Fruit fly (Drosophila melanogaster): ENCODE data around the gene CG31643.

Gene CG31643

DNA sequence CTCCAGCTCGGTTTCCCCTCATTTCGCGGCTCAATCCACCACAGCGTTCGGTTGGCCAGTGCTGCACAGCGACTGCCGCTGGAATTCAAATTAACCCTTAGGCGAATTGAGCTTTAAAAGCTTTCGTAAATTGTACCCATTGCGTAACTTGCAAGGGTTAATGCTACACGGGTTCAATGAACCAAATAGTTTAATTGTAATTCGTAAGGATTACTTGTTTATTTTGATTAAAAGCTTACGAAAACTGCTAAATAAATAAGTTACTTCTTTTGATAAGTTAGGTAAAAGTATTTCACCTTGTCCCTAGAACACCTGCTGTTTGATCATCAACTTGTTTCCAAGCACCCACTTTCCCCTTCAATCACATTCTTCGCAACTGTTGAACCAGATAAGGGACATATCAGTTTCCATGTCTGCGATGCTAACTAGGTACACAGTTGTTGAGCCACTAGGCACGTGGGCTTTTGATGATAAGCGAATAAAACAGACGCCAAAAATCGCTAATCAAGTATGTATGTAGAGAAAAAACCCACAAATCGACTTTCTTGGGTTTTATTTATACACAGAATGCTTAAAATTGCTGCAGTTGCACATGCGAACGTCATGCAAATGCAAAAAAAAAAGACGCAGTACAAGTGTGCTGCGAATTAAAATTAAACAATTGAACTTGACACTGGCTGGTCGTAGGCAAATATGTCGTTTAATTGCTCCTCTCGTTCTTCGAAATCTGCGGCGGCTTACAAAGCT is 8.2 kb downstream of the CG31643 start, which contains the start of gene Pfas (continued):
- no peak for TF ChIP-seq CG8290 (GFP tag; optimal IDR thresholded peaks at IDR 0.05)
- TF ChIP-seq CG8290 (tag; optimal IDR thresholded peaks at IDR 0.05): peak in 1 of 2 experiments; percentile 89
- TF ChIP-seq CG13624 (GFP tag; optimal IDR thresholded peaks at IDR 0.05): peak; percentile 69
- peak; percentile 48 for TF ChIP-seq Dad (GFP tag; optimal IDR thresholded peaks at IDR 0.05)
- peak; percentile 79 for TF ChIP-seq caup (GFP tag; optimal IDR thresholded peaks at IDR 0.05; ENCODE audit: severe bottlenecking)
- TF ChIP-seq gfzf (GFP tag; optimal IDR thresholded peaks at IDR 0.05): no peak
- no peak for TF ChIP-seq pita (GFP tag; optimal IDR thresholded peaks at IDR 0.05)
- peak; percentile 72 for TF ChIP-seq her (GFP tag; optimal IDR thresholded peaks at IDR 0.05)
- TF ChIP-seq ci (GFP tag; IDR thresholded peaks at IDR 0.05): peak; percentile 78; the same call in 2 of the 3 replicates
- peak; percentile 26 for TF ChIP-seq CG13296 (GFP tag; optimal IDR thresholded peaks at IDR 0.05)
- TF ChIP-seq CG7556 (GFP tag; optimal IDR thresholded peaks at IDR 0.05): peak; percentile 42
- TF ChIP-seq MTF-1 (GFP tag; optimal IDR thresholded peaks at IDR 0.05; ENCODE audit: borderline replicate concordance): peak; percentile 26
- TF ChIP-seq CG10267 (tag; optimal IDR thresholded peaks at IDR 0.05): peak; percentile 76
- peak; percentile 10 for TF ChIP-seq CG7928 (GFP tag; optimal IDR thresholded peaks at IDR 0.05)
- TF ChIP-seq maf-S (GFP tag; optimal IDR thresholded peaks at IDR 0.05): peak; percentile 27
- TF ChIP-seq CG10654 (GFP tag; optimal IDR thresholded peaks at IDR 0.05): peak; percentile 30
- TF ChIP-seq trh (GFP tag; optimal IDR thresholded peaks at IDR 0.05): no peak
- TF ChIP-seq CG11695 (GFP tag; IDR thresholded peaks at IDR 0.05): 0 out of 3 replicates have a peak, but pooled peaks have one; percentile 21
- TF ChIP-seq CG3065 (GFP tag; optimal IDR thresholded peaks at IDR 0.05): no peak
- no peak for TF ChIP-seq CG42726 (GFP tag; IDR thresholded peaks at IDR 0.05; ENCODE audit: partially characterized antibody)
- TF ChIP-seq emc (GFP tag; optimal IDR thresholded peaks at IDR 0.05): peak; percentile 2
- no peak for TF ChIP-seq Elba2 (GFP tag; optimal IDR thresholded peaks at IDR 0.05)
- peak; percentile 82 for TF ChIP-seq E2f2 (GFP tag; IDR thresholded peaks at IDR 0.05)
- peak; percentile 21 for TF ChIP-seq phol (tag; optimal IDR thresholded peaks at IDR 0.05)
- TF ChIP-seq CG2202 (tag; optimal IDR thresholded peaks at IDR 0.05): no peak
- TF ChIP-seq usp (GFP tag; optimal IDR thresholded peaks at IDR 0.05): no peak
- TF ChIP-seq CG17612 (GFP tag; IDR thresholded peaks at IDR 0.05): no peak
- peak; percentile 50 for TF ChIP-seq Side (GFP tag; optimal IDR thresholded peaks at IDR 0.05)
- no peak for TF ChIP-seq danr (GFP tag; IDR thresholded peaks at IDR 0.05)
- TF ChIP-seq ERR (GFP tag; optimal IDR thresholded peaks at IDR 0.05): peak; percentile 46
- TF ChIP-seq lbe (GFP tag; optimal IDR thresholded peaks at IDR 0.05): peak; percentile 35
- peak; percentile 41 for TF ChIP-seq NK7.1 (GFP tag; optimal IDR thresholded peaks at IDR 0.05)
- no peak for TF ChIP-seq CG8089 (GFP tag; optimal IDR thresholded peaks at IDR 0.05)
- no peak for TF ChIP-seq prd (optimal IDR thresholded peaks at IDR 0.05)
- 0 out of 3 replicates have a peak, but pooled peaks have one; percentile 35 for TF ChIP-seq prd (GFP tag; IDR thresholded peaks at IDR 0.05)
- TF ChIP-seq knrl (GFP tag; IDR thresholded peaks at IDR 0.05; ENCODE audit: partially characterized antibody): no peak
- peak; percentile 35 for TF ChIP-seq Hey (tag; optimal IDR thresholded peaks at IDR 0.05)
- TF ChIP-seq insv (GFP tag; optimal IDR thresholded peaks at IDR 0.05): no peak
- no peak for TF ChIP-seq HLHmδ (GFP tag; optimal IDR thresholded peaks at IDR 0.05)
- peak; percentile 65 for TF ChIP-seq slbo (GFP tag; IDR thresholded peaks at IDR 0.05)
- TF ChIP-seq Sox102F (GFP tag; optimal IDR thresholded peaks at IDR 0.05): no peak
- peak; percentile 27 for TF ChIP-seq repo (GFP tag; optimal IDR thresholded peaks at IDR 0.05)
- TF ChIP-seq CG8765 (GFP tag; IDR thresholded peaks at IDR 0.05): no peak
- no peak for TF ChIP-seq sna (GFP tag; IDR thresholded peaks at IDR 0.05; ENCODE audit: partially characterized antibody)
- TF ChIP-seq CG1832 (GFP tag; optimal IDR thresholded peaks at IDR 0.05): no peak
- no peak for TF ChIP-seq Doc2 (GFP tag; IDR thresholded peaks at IDR 0.05)
- TF ChIP-seq CG33213 (GFP tag; optimal IDR thresholded peaks at IDR 0.05): peak; percentile 37

Measured in whole organism, embryonic.